Worm (Caenorhabditis elegans) whole organism, mixed stage, embryonic: ENCODE measurements around the gene K07C11.10.

Experiments used
- M03D4.4 ChIP-seq: sonication (generic microtip); optimal IDR thresholded peaks from 2 replicates; lab custom pipeline; 2017; ENCODE audit warnings: mild to moderate bottlenecking, missing genetic modification characterization, missing compliant biosample characterization
- bed-3 ChIP-seq: fragments of 200-800 bp; sonication (Bioruptor generic); optimal IDR thresholded peaks from 3 replicates; lab custom pipeline; 2018; ENCODE audit warnings: mild to moderate bottlenecking, missing genetic modification characterization, moderate library complexity, missing compliant biosample characterization
- blmp-1 ChIP-seq: fragments of 150-350 bp; optimal IDR thresholded peaks from 2 replicates; lab custom pipeline; 2014; ENCODE audit warnings: missing biosample characterization, missing genetic modification characterization
- ceh-39 ChIP-seq: fragments of 150-350 bp; optimal IDR thresholded peaks from 2 replicates; lab custom pipeline; 2014; ENCODE audit warnings: missing biosample characterization, missing genetic modification characterization
- ceh-43 ChIP-seq: fragments of 200-800 bp; sonication (Bioruptor generic); optimal IDR thresholded peaks from 2 replicates; lab custom pipeline; 2018; ENCODE audit warnings: mild to moderate bottlenecking, missing genetic modification characterization, moderate library complexity, missing compliant biosample characterization
- ceh-83 ChIP-seq: fragments of 200-800 bp; sonication (Bioruptor generic); optimal IDR thresholded peaks from 2 replicates; lab custom pipeline; 2018; ENCODE audit warnings: mild to moderate bottlenecking, missing genetic modification characterization, missing compliant biosample characterization
- ces-1 ChIP-seq: fragments of 150-350 bp; optimal IDR thresholded peaks from 2 replicates; lab custom pipeline; 2014; ENCODE audit warnings: missing biosample characterization, missing genetic modification reagents, missing genetic modification characterization
- drap-1 ChIP-seq: fragments of 200-800 bp; sonication (Bioruptor generic); optimal IDR thresholded peaks from 3 replicates; lab custom pipeline; 2018; ENCODE audit warnings: mild to moderate bottlenecking, missing genetic modification characterization, missing compliant biosample characterization
- elt-1 ChIP-seq: sonication (generic microtip); optimal IDR thresholded peaks from 2 replicates; lab custom pipeline; 2017; ENCODE audit warnings: missing genetic modification characterization, mild to moderate bottlenecking, missing compliant biosample characterization, antibody characterized with exemption, moderate library complexity, borderline replicate concordance; ENCODE audit not compliant: insufficient read depth
- elt-3 ChIP-seq: fragments of 150-350 bp; optimal IDR thresholded peaks from 2 replicates; lab custom pipeline; 2014; ENCODE audit warnings: missing biosample characterization, missing genetic modification characterization
- flh-1 ChIP-seq: fragments of 200-800 bp; sonication (Bioruptor generic); optimal IDR thresholded peaks from 2 replicates; lab custom pipeline; 2018; ENCODE audit warnings: mild to moderate bottlenecking, missing genetic modification characterization, moderate library complexity, missing compliant biosample characterization
- hlh-1 ChIP-seq: fragments of 150-350 bp; optimal IDR thresholded peaks from 2 replicates; lab custom pipeline; 2014; ENCODE audit warnings: missing biosample characterization, missing genetic modification reagents, missing genetic modification characterization
- lin-13 ChIP-seq: fragments of 150-350 bp; optimal IDR thresholded peaks from 2 replicates; lab custom pipeline; 2014; ENCODE audit warnings: missing biosample characterization, missing genetic modification characterization
- lin-32 ChIP-seq: fragments of 200-800 bp; sonication (Bioruptor generic); optimal IDR thresholded peaks from 2 replicates; lab custom pipeline; 2018; ENCODE audit warnings: mild to moderate bottlenecking, missing genetic modification characterization, missing compliant biosample characterization
- lsy-2 ChIP-seq: fragments of 150-350 bp; optimal IDR thresholded peaks from 2 replicates; lab custom pipeline; 2014; ENCODE audit warnings: missing biosample characterization, missing genetic modification characterization
- mep-1 ChIP-seq: fragments of 150-350 bp; optimal IDR thresholded peaks from 2 replicates; lab custom pipeline; 2017; ENCODE audit warnings: missing biosample characterization, missing genetic modification reagents, missing genetic modification characterization, inconsistent platforms
- mls-2 ChIP-seq: sonication (generic microtip); optimal IDR thresholded peaks from 2 replicates; lab custom pipeline; 2016; ENCODE audit warnings: mild to moderate bottlenecking, missing genetic modification characterization, moderate library complexity, missing compliant biosample characterization
- nhr-28 ChIP-seq: fragments of 150-350 bp; optimal IDR thresholded peaks from 2 replicates; lab custom pipeline; 2014; ENCODE audit warnings: missing biosample characterization, missing genetic modification characterization
- nhr-76 ChIP-seq: sonication (generic microtip); optimal IDR thresholded peaks from 2 replicates; lab custom pipeline; 2017; ENCODE audit warnings: missing biosample characterization, missing genetic modification characterization
- pha-4 ChIP-seq: fragments of 150-350 bp; optimal IDR thresholded peaks from 2 replicates; lab custom pipeline; 2018; ENCODE audit warnings: missing biosample characterization, missing genetic modification reagents, missing genetic modification characterization
- snpc-4 ChIP-seq: fragments of 150-350 bp; optimal IDR thresholded peaks from 2 replicates; lab custom pipeline; 2014; ENCODE audit warnings: missing biosample characterization, missing genetic modification characterization
- sptf-1 ChIP-seq: sonication (generic microtip); optimal IDR thresholded peaks from 2 replicates; lab custom pipeline; 2017; ENCODE audit warnings: mild to moderate bottlenecking, missing genetic modification characterization, moderate library complexity, missing compliant biosample characterization
- tbx-8 ChIP-seq: fragments of 200-800 bp; sonication (Bioruptor generic); optimal IDR thresholded peaks from 2 replicates; lab custom pipeline; 2018; ENCODE audit warnings: mild to moderate bottlenecking, missing genetic modification characterization, moderate library complexity, missing compliant biosample characterization
- unc-120 ChIP-seq: sonication (generic microtip); optimal IDR thresholded peaks from 2 replicates; lab custom pipeline; 2017; ENCODE audit warnings: missing genetic modification characterization, missing compliant biosample characterization; ENCODE audit not compliant: poor library complexity, severe bottlenecking
- unc-39 ChIP-seq: fragments of 150-350 bp; optimal IDR thresholded peaks from 2 replicates; lab custom pipeline; 2014; ENCODE audit warnings: missing biosample characterization, missing genetic modification characterization
- zip-8 ChIP-seq: fragments of 150-350 bp; optimal IDR thresholded peaks from 2 replicates; lab custom pipeline; 2014; ENCODE audit warnings: missing biosample characterization, missing genetic modification characterization
- ztf-11 ChIP-seq: fragments of 150-350 bp; optimal IDR thresholded peaks from 2 replicates; lab custom pipeline; 2014; ENCODE audit warnings: missing biosample characterization, missing genetic modification characterization

Gene K07C11.10

ce11 chrV:8178279-8178678, 48.4 kb downstream of the K07C11.10 start:
- TF ChIP-seq ceh-43 (GFP tag; lab: Kevin White, UChicago) (no peak), nhr-28 (tag; lab: Kevin White, UChicago) (no peak), ces-1 (no peak), snpc-4 (tag; lab: Kevin White, UChicago) (no peak), mls-2 (tag; lab: Kevin White, UChicago) (no peak), flh-1 (GFP tag; lab: Kevin White, UChicago) (no peak), nhr-76 (tag; lab: Kevin White, UChicago) (no peak), bed-3 (no peak), ceh-83 (GFP tag; lab: Kevin White, UChicago) (no peak), pha-4 (tag; lab: Kevin White, UChicago) (no peak), lin-32 (GFP tag; lab: Kevin White, UChicago) (no peak), M03D4.4 (no peak), elt-3 (tag; lab: Kevin White, UChicago) (no peak), unc-120 (tag; lab: Kevin White, UChicago) (no peak), lin-13 (no peak)
- TF ChIP-seq, all 35 proteins: peak for 0

ce11 chrV:8177349-8177748, 49.4 kb downstream of the K07C11.10 start, which contains the start of gene F20D6.9:
Gene F20D6.9, minus strand, starts transcription at chrV:8177449.
- TF ChIP-seq snpc-4 (tag; lab: Kevin White, UChicago) (no peak), unc-39 (tag; lab: Kevin White, UChicago) (no peak), sptf-1 (tag; lab: Kevin White, UChicago) (no peak), unc-120 (tag; lab: Kevin White, UChicago) (no peak), mep-1 (tag; lab: Kevin White, UChicago) (no peak), bed-3 (no peak), mls-2 (tag; lab: Kevin White, UChicago) (no peak), lsy-2 (tag; lab: Kevin White, UChicago) (no peak), blmp-1 (tag; lab: Kevin White, UChicago) (no peak), ztf-11 (no peak), ceh-43 (GFP tag; lab: Kevin White, UChicago) (no peak), tbx-8 (GFP tag; lab: Kevin White, UChicago) (no peak), ceh-39 (tag; lab: Kevin White, UChicago) (no peak), drap-1 (GFP tag; lab: Kevin White, UChicago) (no peak), hlh-1 (tag; lab: Kevin White, UChicago) (no peak), ceh-83 (GFP tag; lab: Kevin White, UChicago) (no peak), elt-1 (tag; lab: Kevin White, UChicago) (no peak), zip-8 (no peak), nhr-76 (tag; lab: Kevin White, UChicago) (no peak)
